Fruit fly (Drosophila melanogaster) S2 (cell line): ENCODE data around the gene Obp19d.

Experiments used
- CG8478 ChIP-seq: fragments of >200 bp; optimal IDR thresholded peaks from 2 replicates; lab custom pipeline; 2018
- CTCF ChIP-seq, 2 experiments: fragments of >200 bp; optimal IDR thresholded peaks; 2 replicates each; lab custom pipeline; 2018

DNA sequence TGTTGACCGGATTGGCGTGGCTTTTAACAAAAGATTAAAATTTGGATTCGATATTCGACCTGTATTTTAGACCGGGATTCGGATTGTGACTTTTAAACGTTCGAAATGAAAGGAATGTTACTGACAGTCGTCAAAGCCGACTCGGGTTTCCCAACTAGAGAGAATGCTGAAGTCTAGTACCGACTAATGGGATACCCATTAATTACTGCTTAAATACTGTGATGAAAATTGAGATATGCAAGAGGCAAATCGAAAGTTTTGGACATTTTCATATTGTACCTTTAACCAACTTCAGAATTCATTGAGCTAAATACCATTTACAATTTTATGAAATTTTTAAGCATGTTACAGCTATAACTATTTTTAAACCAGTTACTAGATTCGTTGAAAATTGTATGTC is 5.3 kb upstream of the Obp19d start, which contains the start of gene CG15458:
- TF ChIP-seq CG8478: no peak
- no peak for TF ChIP-seq CTCF (optimal IDR thresholded peaks at IDR 0.05; lab: Kevin White, UChicago)
